Fruit fly (Drosophila melanogaster): ENCODE measurements around the gene dtn.

DNA sequence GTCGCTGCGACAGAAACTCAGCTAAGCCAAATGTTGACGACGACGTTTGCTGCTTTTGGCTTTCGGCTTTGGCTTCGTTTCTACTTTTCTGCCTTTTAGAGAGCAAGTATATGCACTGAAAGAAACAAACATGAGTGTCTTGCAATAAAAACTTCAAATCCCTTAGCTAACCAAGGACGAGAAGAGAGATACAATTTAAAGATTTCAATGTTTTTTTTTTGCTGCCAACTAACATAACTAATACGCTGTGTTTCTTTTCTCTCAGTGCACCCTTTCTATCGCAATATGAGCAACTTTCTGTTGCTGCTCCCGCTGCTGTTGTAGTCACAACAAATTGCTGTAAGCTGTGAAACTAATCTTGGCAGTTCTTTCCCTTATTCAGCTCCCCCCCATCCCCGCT, 46.0 kb upstream of the dtn start:
- TF ChIP-seq CG8478 (optimal IDR thresholded peaks at IDR 0.05) (no peak), usp (GFP tag; optimal IDR thresholded peaks at IDR 0.05) (no peak), psq (optimal IDR thresholded peaks at IDR 0.05) (no peak), pan (optimal IDR thresholded peaks at IDR 0.05) (no peak), Dll (optimal IDR thresholded peaks at IDR 0.05) (no peak), EcR (GFP tag; optimal IDR thresholded peaks at IDR 0.05) (no peak)
